Fruit fly (Drosophila melanogaster) whole organism, embryonic: Measurements from ENCODE around the gene CaMKII.

Source experiments
- CG10366 ChIP-seq: fragments of 200-800 bp; sonication (Bioruptor generic); IDR thresholded peaks from 2 replicates; pipeline ENCODE4 v1.3.6; 2022; ENCODE audit warnings: missing biosample characterization, missing genetic modification characterization
- CG10959 ChIP-seq: fragments of 200-800 bp; sonication (Bioruptor generic); IDR thresholded peaks from 2 replicates; pipeline ENCODE4 v1.3.6; 2022; ENCODE audit warnings: missing biosample characterization, missing genetic modification characterization
- CG11398 ChIP-seq: fragments of 200-800 bp; sonication (Bioruptor generic); optimal IDR thresholded peaks from 2 replicates; lab custom pipeline; 2016; ENCODE audit warnings: missing biosample characterization, missing genetic modification characterization
- CG12391 ChIP-seq: fragments of 200-800 bp; sonication (Bioruptor generic); optimal IDR thresholded peaks from 3 replicates; lab custom pipeline; 2018; ENCODE audit warnings: missing biosample characterization, mild to moderate bottlenecking, missing genetic modification characterization, moderate library complexity
- CG13296 ChIP-seq: fragments of 200-800 bp; sonication (Bioruptor generic); optimal IDR thresholded peaks from 3 replicates; lab custom pipeline; 2018; ENCODE audit warnings: missing biosample characterization, mild to moderate bottlenecking, missing genetic modification characterization
- CG13424 ChIP-seq: fragments of 200-800 bp; sonication (Bioruptor generic); optimal IDR thresholded peaks from 2 replicates; lab custom pipeline; 2019; ENCODE audit warnings: missing biosample characterization, mild to moderate bottlenecking, missing genetic modification characterization, moderate library complexity
- CG14710 ChIP-seq: fragments of 200-800 bp; sonication (Bioruptor generic); optimal IDR thresholded peaks from 3 replicates; lab custom pipeline; 2019; ENCODE audit warnings: missing biosample characterization, mild to moderate bottlenecking, missing genetic modification characterization, moderate library complexity
- CG1602 ChIP-seq: fragments of 200-800 bp; sonication (Bioruptor generic); optimal IDR thresholded peaks from 3 replicates; lab custom pipeline; 2016; ENCODE audit warnings: missing biosample characterization, missing genetic modification characterization
- CG17829 ChIP-seq: fragments of 200-800 bp; optimal IDR thresholded peaks from 2 replicates; lab custom pipeline; 2019; ENCODE audit warnings: missing biosample characterization, mild to moderate bottlenecking, missing genetic modification characterization, moderate library complexity
- CG18262 ChIP-seq: fragments of 200-800 bp; optimal IDR thresholded peaks from 3 replicates; lab custom pipeline; 2019; ENCODE audit warnings: missing biosample characterization, mild to moderate bottlenecking, missing genetic modification characterization, moderate library complexity
- CG18619 ChIP-seq: fragments of 200-800 bp; sonication (Bioruptor generic); optimal IDR thresholded peaks from 3 replicates; lab custom pipeline; 2017; ENCODE audit warnings: missing biosample characterization, mild to moderate bottlenecking, missing genetic modification characterization
- CG2712 ChIP-seq: fragments of 200-800 bp; optimal IDR thresholded peaks from 3 replicates; lab custom pipeline; 2019; ENCODE audit warnings: missing biosample characterization, mild to moderate bottlenecking, missing genetic modification characterization, moderate library complexity
- CG2875 ChIP-seq: fragments of 200-800 bp; sonication (Bioruptor generic); optimal IDR thresholded peaks from 2 replicates; lab custom pipeline; 2017; ENCODE audit warnings: missing biosample characterization, mild to moderate bottlenecking, missing genetic modification characterization, missing genetic modification reagents
- CG2889 ChIP-seq: fragments of 200-800 bp; sonication (Bioruptor generic); IDR thresholded peaks from 3 replicates; pipeline ENCODE4 v1.3.6; 2022; ENCODE audit warnings: missing biosample characterization, missing genetic modification characterization
- CG3281 ChIP-seq: fragments of 200-800 bp; sonication (Bioruptor generic); optimal IDR thresholded peaks from 3 replicates; lab custom pipeline; 2017; ENCODE audit warnings: missing biosample characterization, mild to moderate bottlenecking, missing genetic modification characterization
- CG3407 ChIP-seq: fragments of 200-800 bp; sonication (Bioruptor generic); optimal IDR thresholded peaks from 2 replicates; lab custom pipeline; 2018; ENCODE audit warnings: missing biosample characterization, mild to moderate bottlenecking, missing genetic modification characterization
- CG3995 ChIP-seq: fragments of 200-800 bp; sonication (Bioruptor generic); optimal IDR thresholded peaks from 3 replicates; lab custom pipeline; 2016; ENCODE audit warnings: missing biosample characterization, missing genetic modification characterization
- CG43689 ChIP-seq: fragments of 200-800 bp; sonication (Bioruptor generic); IDR thresholded peaks from 2 replicates; pipeline ENCODE4 v1.3.6; 2022; ENCODE audit warnings: missing biosample characterization, missing genetic modification characterization
- CG4707 ChIP-seq: fragments of 200-800 bp; sonication (Bioruptor generic); optimal IDR thresholded peaks from 2 replicates; lab custom pipeline; 2018; ENCODE audit warnings: missing biosample characterization, mild to moderate bottlenecking, missing genetic modification characterization, moderate library complexity
- CG4730 ChIP-seq: fragments of 200-800 bp; sonication (Bioruptor generic); IDR thresholded peaks from 2 replicates; pipeline ENCODE4 v1.3.6; 2022; ENCODE audit warnings: missing biosample characterization, missing genetic modification characterization
- CG4854 ChIP-seq: fragments of 200-800 bp; sonication (Bioruptor generic); optimal IDR thresholded peaks from 2 replicates; lab custom pipeline; 2016; ENCODE audit warnings: missing biosample characterization, missing genetic modification characterization, inconsistent platforms
- CG7372 ChIP-seq: fragments of 200-800 bp; sonication (Bioruptor generic); IDR thresholded peaks from 2 replicates; pipeline ENCODE4 v1.3.6; 2022; ENCODE audit warnings: missing biosample characterization, missing genetic modification characterization
- CG9817 ChIP-seq: fragments of 200-800 bp; sonication (Bioruptor generic); optimal IDR thresholded peaks from 2 replicates; lab custom pipeline; 2018; ENCODE audit warnings: missing biosample characterization, mild to moderate bottlenecking, missing genetic modification characterization, moderate library complexity
- Camta ChIP-seq: fragments of 200-800 bp; sonication (Bioruptor generic); optimal IDR thresholded peaks from 2 replicates; lab custom pipeline; 2016; ENCODE audit warnings: missing biosample characterization, missing genetic modification characterization
- CrebB ChIP-seq: fragments of 200-800 bp; sonication (Bioruptor generic); optimal IDR thresholded peaks from 3 replicates; lab custom pipeline; 2018; ENCODE audit warnings: missing biosample characterization, mild to moderate bottlenecking, missing genetic modification characterization
- Dad ChIP-seq: fragments of 200-800 bp; sonication (Bioruptor generic); optimal IDR thresholded peaks from 3 replicates; lab custom pipeline; 2016; ENCODE audit warnings: missing biosample characterization, missing genetic modification characterization
- Deaf1 ChIP-seq: fragments of 200-800 bp; optimal IDR thresholded peaks from 3 replicates; lab custom pipeline; 2019; ENCODE audit warnings: missing biosample characterization, mild to moderate bottlenecking, missing genetic modification characterization, moderate library complexity
- Dp ChIP-seq: fragments of 200-800 bp; sonication (Bioruptor generic); optimal IDR thresholded peaks from 2 replicates; lab custom pipeline; 2018; ENCODE audit warnings: missing biosample characterization, mild to moderate bottlenecking, missing genetic modification characterization, moderate library complexity
- Dref ChIP-seq: fragments of 200-800 bp; sonication (Bioruptor generic); IDR thresholded peaks from 2 replicates; pipeline ENCODE4 v1.3.6; 2022; ENCODE audit warnings: missing biosample characterization, missing genetic modification characterization
- E2f1 ChIP-seq: fragments of 200-800 bp; sonication (Bioruptor generic); IDR thresholded peaks from 2 replicates; pipeline ENCODE4 v1.3.6; 2022; ENCODE audit warnings: missing biosample characterization, missing genetic modification characterization
- Gug ChIP-seq: fragments of 200-800 bp; sonication (Bioruptor generic); IDR thresholded peaks from 4 replicates; pipeline ENCODE4 v1.3.6; 2022; ENCODE audit warnings: missing biosample characterization, missing genetic modification characterization
- Hmx ChIP-seq: fragments of 200-800 bp; sonication (Bioruptor generic); optimal IDR thresholded peaks from 2 replicates; lab custom pipeline; 2016; ENCODE audit warnings: missing biosample characterization, missing genetic modification characterization
- Mrtf ChIP-seq: fragments of 200-800 bp; sonication (Bioruptor generic); IDR thresholded peaks from 3 replicates; pipeline ENCODE4 v1.3.6; 2022; ENCODE audit warnings: missing biosample characterization, missing genetic modification characterization
- Sin3A ChIP-seq: fragments of >200 bp; optimal IDR thresholded peaks from 2 replicates; lab custom pipeline; 2018
- YL-1 ChIP-seq: fragments of 200-800 bp; sonication (Bioruptor generic); optimal IDR thresholded peaks from 3 replicates; lab custom pipeline; 2017; ENCODE audit warnings: missing biosample characterization, mild to moderate bottlenecking, missing genetic modification characterization
- abd-A ChIP-seq: fragments of 200-800 bp; sonication (Bioruptor generic); optimal IDR thresholded peaks from 3 replicates; lab custom pipeline; 2019; ENCODE audit warnings: missing biosample characterization, mild to moderate bottlenecking, missing genetic modification characterization, moderate library complexity
- aop ChIP-seq: fragments of 200-800 bp; sonication (Bioruptor generic); IDR thresholded peaks from 2 replicates; pipeline ENCODE4 v1.3.6; 2022; ENCODE audit warnings: missing biosample characterization, missing genetic modification characterization
- bcd ChIP-seq: fragments of 200-800 bp; sonication (Bioruptor generic); optimal IDR thresholded peaks from 2 replicates; lab custom pipeline; 2017; ENCODE audit warnings: missing biosample characterization, mild to moderate bottlenecking, missing genetic modification characterization
- da ChIP-seq: fragments of 200-800 bp; sonication (Bioruptor generic); optimal IDR thresholded peaks from 2 replicates; lab custom pipeline; 2016; ENCODE audit warnings: missing biosample characterization, missing genetic modification characterization
- dimm ChIP-seq: fragments of 200-800 bp; sonication (Bioruptor generic); IDR thresholded peaks from 2 replicates; pipeline ENCODE4 v1.3.6; 2022; ENCODE audit warnings: missing biosample characterization, missing genetic modification characterization
- fd102C ChIP-seq: fragments of 200-800 bp; sonication (Bioruptor generic); optimal IDR thresholded peaks from 2 replicates; lab custom pipeline; 2018; ENCODE audit warnings: missing biosample characterization, mild to moderate bottlenecking, missing genetic modification characterization, moderate library complexity
- hkb ChIP-seq, 2 experiments: fragments of 200-800 bp in 1 of 2; fragments of >200 bp in 1 of 2; sonication (Bioruptor generic) in 1 of 2; IDR thresholded peaks in 1 of 2; optimal IDR thresholded peaks in 1 of 2; 2 replicates each; pipeline versions ENCODE4 v1.3.6 to Lab custom; 2017 to 2022; ENCODE audit warnings: missing biosample characterization in 1 of 2, missing genetic modification characterization in 1 of 2
- nom ChIP-seq: fragments of 200-800 bp; sonication (Bioruptor generic); optimal IDR thresholded peaks from 2 replicates; lab custom pipeline; 2017; ENCODE audit warnings: missing biosample characterization, missing genetic modification characterization, mild to moderate bottlenecking, moderate library complexity, missing genetic modification reagents
- pita ChIP-seq: fragments of 200-800 bp; sonication (Bioruptor generic); optimal IDR thresholded peaks from 2 replicates; lab custom pipeline; 2017; ENCODE audit warnings: missing biosample characterization, mild to moderate bottlenecking, missing genetic modification characterization
- pnt ChIP-seq: fragments of 200-800 bp; sonication (Bioruptor generic); optimal IDR thresholded peaks from 3 replicates; lab custom pipeline; 2016; ENCODE audit warnings: missing biosample characterization, missing genetic modification characterization
- ro ChIP-seq: fragments of 200-800 bp; sonication (Bioruptor generic); IDR thresholded peaks from 2 replicates; pipeline ENCODE4 v1.3.6; 2022; ENCODE audit warnings: missing biosample characterization, missing genetic modification characterization
- scrt ChIP-seq: fragments of 200-800 bp; sonication (Bioruptor generic); optimal IDR thresholded peaks from 2 replicates; lab custom pipeline; 2018; ENCODE audit warnings: missing biosample characterization, mild to moderate bottlenecking, missing genetic modification characterization, moderate library complexity
- sd ChIP-seq: fragments of 200-800 bp; sonication (Bioruptor generic); optimal IDR thresholded peaks from 3 replicates; lab custom pipeline; 2018; ENCODE audit warnings: missing biosample characterization, mild to moderate bottlenecking, missing genetic modification characterization, moderate library complexity
- sima ChIP-seq: fragments of 200-800 bp; sonication (Bioruptor generic); optimal IDR thresholded peaks from 2 replicates; lab custom pipeline; 2016; ENCODE audit warnings: missing biosample characterization, missing genetic modification characterization
- sob ChIP-seq: fragments of 200-800 bp; sonication (Bioruptor generic); IDR thresholded peaks from 2 replicates; pipeline ENCODE4 v1.3.6; 2022; ENCODE audit warnings: missing biosample characterization, missing genetic modification characterization
- ttk ChIP-seq: fragments of 200-800 bp; sonication (Bioruptor generic); IDR thresholded peaks from 2 replicates; pipeline ENCODE4 v2.1.2; 2022; ENCODE audit warnings: missing biosample characterization, missing genetic modification characterization
- twi ChIP-seq: fragments of 200-800 bp; optimal IDR thresholded peaks from 2 replicates; lab custom pipeline; 2019; ENCODE audit warnings: missing biosample characterization, mild to moderate bottlenecking, missing genetic modification characterization, moderate library complexity

The CaMKII gene

DNA sequence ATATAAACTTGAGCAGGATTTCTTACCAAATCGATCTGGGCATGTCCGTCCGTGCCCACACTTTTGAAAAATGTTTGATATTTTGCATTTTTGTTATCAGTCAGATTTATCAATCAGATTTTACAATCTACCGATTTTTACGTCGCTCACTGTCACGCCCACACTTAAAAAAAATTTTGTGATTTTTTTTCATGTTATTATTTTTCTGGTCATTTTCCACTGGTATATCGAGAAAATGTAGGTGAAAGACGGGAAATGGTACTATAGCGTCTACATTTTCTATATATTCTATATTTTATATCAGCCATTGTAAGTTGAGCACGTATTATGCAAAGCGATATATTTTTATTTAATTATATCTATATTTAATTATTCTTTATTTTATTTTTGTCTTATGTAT is 10.7 kb upstream of the CaMKII start (continued):
- peak; percentile 7 for TF ChIP-seq CG14710 (tag; lab: Kevin White, UChicago)
- no peak for TF ChIP-seq CrebB
- TF ChIP-seq da (GFP tag; lab: Kevin White, UChicago): no peak
- 0 out of 2 replicates have a peak, but pooled peaks have one; percentile 38 for TF ChIP-seq E2f1 (GFP tag; lab: Robert Waterston, UW)
- TF ChIP-seq CG18619: no peak
- TF ChIP-seq CG10959: no peak
- TF ChIP-seq CG2889 (GFP tag; lab: Robert Waterston, UW): no peak
- TF ChIP-seq CG11398 (GFP tag; lab: Kevin White, UChicago): no peak
- TF ChIP-seq abd-A (tag; lab: Kevin White, UChicago): no peak
- no peak for TF ChIP-seq Mrtf (GFP tag; lab: Robert Waterston, UW)
- TF ChIP-seq Camta: no peak
- TF ChIP-seq Deaf1 (tag; lab: Kevin White, UChicago): no peak
- TF ChIP-seq sob (GFP tag; lab: Robert Waterston, UW): no peak
- no peak for TF ChIP-seq Dp (GFP tag; lab: Kevin White, UChicago)
- TF ChIP-seq Dref (GFP tag; lab: Robert Waterston, UW): no peak
- TF ChIP-seq CG3407 (GFP tag; lab: Kevin White, UChicago): peak; percentile 3
- TF ChIP-seq CG9817 (tag; lab: Kevin White, UChicago): no peak
- TF ChIP-seq dimm (GFP tag; lab: Robert Waterston, UW): no peak
- no peak for TF ChIP-seq CG13424 (tag; lab: Kevin White, UChicago)
- no peak for TF ChIP-seq twi
- no peak for TF ChIP-seq Dad
- TF ChIP-seq CG2875 (GFP tag; lab: Kevin White, UChicago): no peak
- TF ChIP-seq sd (tag; lab: Kevin White, UChicago): no peak
- TF ChIP-seq CG43689 (GFP tag; lab: Robert Waterston, UW): no peak
- TF ChIP-seq CG12391 (tag; lab: Kevin White, UChicago): no peak
- no peak for TF ChIP-seq aop (GFP tag; lab: Robert Waterston, UW)
- no peak for TF ChIP-seq Hmx (GFP tag; lab: Kevin White, UChicago)
- TF ChIP-seq fd102C (GFP tag; lab: Kevin White, UChicago): no peak
- TF ChIP-seq pnt (GFP tag; lab: Kevin White, UChicago): no peak
- TF ChIP-seq CG4707 (GFP tag; lab: Kevin White, UChicago): no peak
- TF ChIP-seq CG4854 (GFP tag; lab: Kevin White, UChicago): no peak
- no peak for TF ChIP-seq CG7372
- TF ChIP-seq CG17829 (tag; lab: Kevin White, UChicago): no peak
- no peak for TF ChIP-seq CG4730 (GFP tag; lab: Robert Waterston, UW)
- 0 out of 2 replicates have a peak, but pooled peaks have one; percentile 18 for TF ChIP-seq CG10366 (GFP tag; lab: Robert Waterston, UW)
- TF ChIP-seq CG13296 (GFP tag; lab: Kevin White, UChicago): no peak
- TF ChIP-seq CG3995 (GFP tag; lab: Kevin White, UChicago): no peak
- TF ChIP-seq sima (GFP tag; lab: Kevin White, UChicago): no peak
- no peak for TF ChIP-seq ttk (GFP tag; lab: Robert Waterston, UW)
- TF ChIP-seq YL-1 (GFP tag; lab: Kevin White, UChicago): no peak
- TF ChIP-seq scrt (GFP tag; lab: Kevin White, UChicago): no peak
- TF ChIP-seq CG18262 (tag; lab: Kevin White, UChicago): peak; percentile 36
- TF ChIP-seq ro (GFP tag; lab: Robert Waterston, UW): no peak
- peak; percentile 27 for TF ChIP-seq CG3281
- TF ChIP-seq nom (GFP tag; lab: Kevin White, UChicago): no peak
- no peak for TF ChIP-seq Gug (GFP tag; lab: Robert Waterston, UW)
- peak; percentile 20 for TF ChIP-seq bcd (GFP tag; lab: Kevin White, UChicago)
- TF ChIP-seq CG2712 (tag; lab: Kevin White, UChicago): no peak
- no peak for TF ChIP-seq pita (GFP tag; lab: Kevin White, UChicago)
- no peak for TF ChIP-seq hkb (optimal IDR thresholded peaks at IDR 0.05; lab: Kevin White, UChicago)
- TF ChIP-seq hkb (GFP tag; IDR thresholded peaks at IDR 0.05; lab: Robert Waterston, UW): 0 out of 2 replicates have a peak, but pooled peaks have one; percentile 38
- TF ChIP-seq CG1602: peak; percentile 9
- no peak for TF ChIP-seq Sin3A
